Fruit fly (Drosophila melanogaster): ENCODE data around the gene CG15756.

Gene CG15756

DNA sequence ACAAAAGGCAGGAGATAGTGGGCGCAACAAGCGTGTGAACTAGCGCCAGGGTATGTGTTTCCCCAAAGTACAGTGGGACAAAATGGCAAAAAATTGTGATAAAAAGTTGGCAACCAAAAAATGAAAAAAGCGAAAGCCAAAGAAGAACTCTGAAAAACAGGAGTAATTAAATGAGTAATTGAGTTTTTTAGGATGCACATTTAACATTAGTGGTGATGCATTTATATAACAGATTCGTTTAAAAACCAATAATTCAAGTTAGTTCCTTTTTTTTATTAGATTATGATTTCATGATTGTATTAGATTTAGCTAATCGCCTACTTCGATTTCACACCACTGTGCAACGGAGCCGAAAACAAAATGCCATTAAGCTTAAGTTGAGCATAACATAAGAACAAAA, 38.2 kb downstream of the CG15756 start (continued):
- no peak for TF ChIP-seq CG3838 (GFP tag; optimal IDR thresholded peaks at IDR 0.05)
- TF ChIP-seq Nf-YC (tag; optimal IDR thresholded peaks at IDR 0.05) = no peak
- no peak for TF ChIP-seq CG3726 (GFP tag; IDR thresholded peaks at IDR 0.05)
- no peak for TF ChIP-seq CG10543 (GFP tag; optimal IDR thresholded peaks at IDR 0.05)
- no peak for TF ChIP-seq CG8290 (GFP tag; optimal IDR thresholded peaks at IDR 0.05)
- TF ChIP-seq CG8290 (tag; optimal IDR thresholded peaks at IDR 0.05) = no peak
- no peak for TF ChIP-seq Hr78 (GFP tag; optimal IDR thresholded peaks at IDR 0.05)
- no peak for TF ChIP-seq Mad (GFP tag; optimal IDR thresholded peaks at IDR 0.05)
- TF ChIP-seq HmgD (GFP tag; optimal IDR thresholded peaks at IDR 0.05) = no peak
- no peak for TF ChIP-seq aop (GFP tag; IDR thresholded peaks at IDR 0.05)
- no peak for TF ChIP-seq ato (GFP tag; IDR thresholded peaks at IDR 0.05; ENCODE audit: partially characterized antibody)
- peak; percentile 58 for TF ChIP-seq lab (GFP tag; optimal IDR thresholded peaks at IDR 0.05)
- TF ChIP-seq zfh2 (GFP tag; optimal IDR thresholded peaks at IDR 0.05) = peak; percentile 14
- TF ChIP-seq vnd (GFP tag; IDR thresholded peaks at IDR 0.05; ENCODE audit: partially characterized antibody) = no peak
- TF ChIP-seq gsb-n (tag; optimal IDR thresholded peaks at IDR 0.05) = peak; percentile 37
- no peak for TF ChIP-seq kni (GFP tag; optimal IDR thresholded peaks at IDR 0.05)
- TF ChIP-seq fd96Cb (tag; optimal IDR thresholded peaks at IDR 0.05) = peak; percentile 77
- peak; percentile 22 for TF ChIP-seq CG15011 (GFP tag; optimal IDR thresholded peaks at IDR 0.05)
- TF ChIP-seq CG30020 (tag; optimal IDR thresholded peaks at IDR 0.05) = no peak
- TF ChIP-seq CG9609 (GFP tag; optimal IDR thresholded peaks at IDR 0.05) = no peak
- no peak for TF ChIP-seq gsb (GFP tag; IDR thresholded peaks at IDR 0.05)
- no peak for TF ChIP-seq schlank (tag; optimal IDR thresholded peaks at IDR 0.05)
- no peak for TF ChIP-seq crc (GFP tag; optimal IDR thresholded peaks at IDR 0.05)
- peak; percentile 88 for TF ChIP-seq Med (GFP tag)
- peak; percentile 75 for TF ChIP-seq CG10979 (tag; optimal IDR thresholded peaks at IDR 0.05)
- TF ChIP-seq bcd (GFP tag; optimal IDR thresholded peaks at IDR 0.05) = peak; percentile 50
- peak in 1 of 2 experiments; percentile 35 for TF ChIP-seq Eip74EF (GFP tag; optimal IDR thresholded peaks at IDR 0.05)
- TF ChIP-seq Adf1 (GFP tag; IDR thresholded peaks at IDR 0.05) = no peak
- no peak for TF ChIP-seq hbn (GFP tag; IDR thresholded peaks at IDR 0.05; ENCODE audit: partially characterized antibody)
- no peak for TF ChIP-seq sna (GFP tag; IDR thresholded peaks at IDR 0.05; ENCODE audit: partially characterized antibody)
- TF ChIP-seq seq (GFP tag; IDR thresholded peaks at IDR 0.05) = peak; percentile 57
- peak; percentile 74 for TF ChIP-seq CG18262 (tag; optimal IDR thresholded peaks at IDR 0.05)
- TF ChIP-seq dati (GFP tag; IDR thresholded peaks at IDR 0.05) = no peak
- peak; percentile 1 for TF ChIP-seq CG13894 (tag; optimal IDR thresholded peaks at IDR 0.05)
- TF ChIP-seq CG11456 (GFP tag; IDR thresholded peaks at IDR 0.05) = no peak
- no peak for TF ChIP-seq wek (GFP tag; optimal IDR thresholded peaks at IDR 0.05)
- TF ChIP-seq gt (GFP tag; IDR thresholded peaks at IDR 0.05) = no peak
- TF ChIP-seq CG10267 (tag; optimal IDR thresholded peaks at IDR 0.05) = peak; percentile 47
- no peak for TF ChIP-seq Neu2 (GFP tag; optimal IDR thresholded peaks at IDR 0.05; ENCODE audit: borderline replicate concordance)
- no peak for TF ChIP-seq CG7271 (tag; optimal IDR thresholded peaks at IDR 0.05)
- peak; percentile 35; the same call in 1 of the 2 replicates for TF ChIP-seq CG4730 (GFP tag; IDR thresholded peaks at IDR 0.05)
- peak; percentile 23 for TF ChIP-seq trem (tag; optimal IDR thresholded peaks at IDR 0.05)
- TF ChIP-seq CG17568 (GFP tag; optimal IDR thresholded peaks at IDR 0.05) = peak; percentile 36
- 0 out of 2 replicates have a peak, but pooled peaks have one; percentile 29 for TF ChIP-seq CG32767 (GFP tag; IDR thresholded peaks at IDR 0.05)
- TF ChIP-seq ewg (GFP tag; optimal IDR thresholded peaks at IDR 0.05) = peak; percentile 31
- peak; percentile 28; the same call in 1 of the 2 replicates for TF ChIP-seq CG9932 (GFP tag; IDR thresholded peaks at IDR 0.05)
- no peak for TF ChIP-seq dimm (GFP tag; IDR thresholded peaks at IDR 0.05)
- no peak for TF ChIP-seq CG11085 (GFP tag; IDR thresholded peaks at IDR 0.05)
- peak; percentile 73 for TF ChIP-seq Blimp-1 (GFP tag; optimal IDR thresholded peaks at IDR 0.05)
- TF ChIP-seq prd (optimal IDR thresholded peaks at IDR 0.05) = no peak
- TF ChIP-seq prd (GFP tag; IDR thresholded peaks at IDR 0.05) = peak; percentile 50; the same call in 1 of the 3 replicates
